Worm (Caenorhabditis elegans): ENCODE data around the gene tftc-1.

- TF ChIP-seq him-1 (tag; optimal IDR thresholded peaks at IDR 0.05) (no peak), W03F9.2 (tag; optimal IDR thresholded peaks at IDR 0.05) (no peak), dao-5 (tag; optimal IDR thresholded peaks at IDR 0.05) (no peak)
These were observed 42.6 kb upstream of the tftc-1 start, which contains the start of gene mksr-2 for ce11 chrIV:2306447-2306846.

Measured in whole organism, L4/young adult.